Worm (Caenorhabditis elegans): ENCODE results near the gene mrps-28.

The mrps-28 gene

ce11 chrV:19640808-19641207, 3.2 kb upstream of the mrps-28 start, which contains the start of gene Y43F8C.6:
Gene Y43F8C.6 (minus strand): TSS chrV:19640908.
- TF ChIP-seq mbf-1 (tag; optimal IDR thresholded peaks at IDR 0.05) (no peak), C34F6.9 (tag; optimal IDR thresholded peaks at IDR 0.05) (no peak), sma-9 (GFP tag; optimal IDR thresholded peaks at IDR 0.05) (no peak), sma-9 (tag; optimal IDR thresholded peaks at IDR 0.05) (no peak), nhr-237 (tag; optimal IDR thresholded peaks at IDR 0.05) (no peak), nhr-10 (tag; optimal IDR thresholded peaks at IDR 0.05) (no peak), nhr-23 (tag; optimal IDR thresholded peaks at IDR 0.05) (no peak), alr-1 (tag; optimal IDR thresholded peaks at IDR 0.05) (no peak), nhr-12 (tag; optimal IDR thresholded peaks at IDR 0.05) (no peak)

ce11 chrV:19643015-19643414, 1.0 kb upstream of the mrps-28 start:
- TF ChIP-seq unc-55 (GFP tag; optimal IDR thresholded peaks at IDR 0.05) (peak; percentile 82), nhr-21 (tag; optimal IDR thresholded peaks at IDR 0.05) (peak; percentile 82), F13H6.1 (tag; optimal IDR thresholded peaks at IDR 0.05) (peak; percentile 82), sem-4 (tag; optimal IDR thresholded peaks at IDR 0.05) (peak; percentile 11), nhr-6 (tag; optimal IDR thresholded peaks at IDR 0.05) (peak; percentile 15), nhr-77 (tag; optimal IDR thresholded peaks at IDR 0.05) (no peak), elt-1 (tag; optimal IDR thresholded peaks at IDR 0.05) (no peak), mab-5 (tag; optimal IDR thresholded peaks at IDR 0.05) (peak; percentile 45), nhr-25 (tag; optimal IDR thresholded peaks at IDR 0.05) (peak; percentile 17), gmeb-1 (tag; optimal IDR thresholded peaks at IDR 0.05) (peak; percentile 66), nhr-10 (tag; optimal IDR thresholded peaks at IDR 0.05) (peak; percentile 37), mdl-1 (tag; optimal IDR thresholded peaks at IDR 0.05) (peak in 1 of 2 experiments; percentile 53), C34F6.9 (tag; optimal IDR thresholded peaks at IDR 0.05) (peak; percentile 65), Y55F3AM.14 (GFP tag; optimal IDR thresholded peaks at IDR 0.05) (peak; percentile 85), lin-11 (tag; optimal IDR thresholded peaks at IDR 0.05) (peak; percentile 64), egl-27 (tag; optimal IDR thresholded peaks at IDR 0.05) (peak; percentile 57), snpc-4 (tag; optimal IDR thresholded peaks at IDR 0.05) (peak; percentile 27), nhr-23 (tag; optimal IDR thresholded peaks at IDR 0.05) (no peak), ztf-11 (tag; optimal IDR thresholded peaks at IDR 0.05) (no peak), dmd-4 (tag; optimal IDR thresholded peaks at IDR 0.05) (no peak), ztf-4 (tag; optimal IDR thresholded peaks at IDR 0.05) (peak; percentile 10), sma-3 (GFP tag; optimal IDR thresholded peaks at IDR 0.05) (peak; percentile 84), nhr-11 (tag; optimal IDR thresholded peaks at IDR 0.05) (peak; percentile 59), fos-1 (tag; optimal IDR thresholded peaks at IDR 0.05) (peak; percentile 79), ztf-1 (GFP tag; conservative IDR thresholded peaks at IDR 0.05) (no peak), lin-13 (GFP tag; optimal IDR thresholded peaks at IDR 0.05) (peak; percentile 84), nhr-129 (tag; optimal IDR thresholded peaks at IDR 0.05) (peak; percentile 58), zag-1 (tag; optimal IDR thresholded peaks at IDR 0.05) (peak; percentile 42), sma-9 (GFP tag; optimal IDR thresholded peaks at IDR 0.05) (no peak), sma-9 (tag; optimal IDR thresholded peaks at IDR 0.05) (no peak), ceh-16 (tag; optimal IDR thresholded peaks at IDR 0.05) (peak; percentile 14), lsy-2 (tag; optimal IDR thresholded peaks at IDR 0.05) (peak; percentile 84 to 86), crh-2 (tag; optimal IDR thresholded peaks at IDR 0.05) (peak; percentile 77)

- TF ChIP-seq lin-11 (tag; optimal IDR thresholded peaks at IDR 0.05) (no peak), mdl-1 (tag; optimal IDR thresholded peaks at IDR 0.05) (no peak), sem-4 (tag; optimal IDR thresholded peaks at IDR 0.05) (no peak), F13H6.1 (tag; optimal IDR thresholded peaks at IDR 0.05) (no peak), nhr-21 (tag; optimal IDR thresholded peaks at IDR 0.05) (no peak), zag-1 (tag; optimal IDR thresholded peaks at IDR 0.05) (no peak), unc-62 (GFP tag; optimal IDR thresholded peaks at IDR 0.05) (no peak), nhr-129 (tag; optimal IDR thresholded peaks at IDR 0.05) (no peak), Y55F3AM.14 (GFP tag; optimal IDR thresholded peaks at IDR 0.05) (no peak), nhr-6 (tag; optimal IDR thresholded peaks at IDR 0.05) (no peak), lin-13 (GFP tag; optimal IDR thresholded peaks at IDR 0.05) (no peak), alr-1 (tag; optimal IDR thresholded peaks at IDR 0.05) (no peak), nhr-237 (tag; optimal IDR thresholded peaks at IDR 0.05) (no peak)
Observed at ce11 chrV:19645572-19646155, 1.6 kb downstream of the mrps-28 start, which contains the start of gene Y43F8C.9. Gene Y43F8C.9 (plus strand): TSS chrV:19646105.

Measured in whole organism, L2 larva.